Fruit fly (Drosophila melanogaster): ENCODE data around the gene js.

DNA sequence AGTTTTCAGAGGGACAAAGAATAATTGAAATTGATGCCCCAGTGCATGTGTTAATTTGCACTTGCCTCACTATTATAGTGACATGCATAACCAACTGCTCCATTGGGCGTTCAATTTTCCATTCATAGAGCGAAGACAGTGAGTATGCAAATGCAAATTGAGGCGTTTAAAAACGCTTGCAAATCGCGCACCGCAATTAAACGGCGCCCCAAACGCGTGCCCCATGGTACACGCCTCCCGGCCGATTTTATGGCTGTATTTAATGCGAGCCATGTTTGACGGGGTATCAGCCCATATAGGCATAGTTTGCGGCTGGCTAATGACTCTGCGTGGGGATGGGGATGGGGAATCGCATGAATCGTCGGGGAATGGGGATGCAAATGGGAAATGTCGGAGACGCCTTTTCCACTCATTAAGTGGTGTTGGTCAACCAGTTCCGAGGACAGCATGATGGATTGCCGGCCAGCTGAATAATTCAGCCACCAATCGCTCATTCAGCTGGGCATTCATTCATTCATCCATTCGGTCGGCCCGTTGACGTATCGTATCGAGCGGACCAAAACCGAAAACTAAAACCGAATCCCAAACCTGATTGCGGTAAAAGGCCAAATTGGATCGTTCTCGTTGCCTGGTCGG, 32.5 kb downstream of the js start:
- TF ChIP-seq Fer2 (tag; optimal IDR thresholded peaks at IDR 0.05), result no peak
- no peak for TF ChIP-seq hb (GFP tag; IDR thresholded peaks at IDR 0.05; ENCODE audit: partially characterized antibody)
- no peak for TF ChIP-seq sisA (GFP tag; IDR thresholded peaks at IDR 0.05)
- TF ChIP-seq CG18764 (GFP tag; optimal IDR thresholded peaks at IDR 0.05), result no peak
- TF ChIP-seq Hr39 (optimal IDR thresholded peaks at IDR 0.05), result no peak
- no peak for TF ChIP-seq tna (GFP tag; IDR thresholded peaks at IDR 0.05; ENCODE audit: partially characterized antibody)
- TF ChIP-seq HLHmδ (GFP tag; optimal IDR thresholded peaks at IDR 0.05), result no peak
- TF ChIP-seq dati (GFP tag; IDR thresholded peaks at IDR 0.05), result no peak
- TF ChIP-seq CG7357 (GFP tag; IDR thresholded peaks at IDR 0.05), result no peak
- no peak for TF ChIP-seq Ada2b (GFP tag; IDR thresholded peaks at IDR 0.05)
- TF ChIP-seq CG5953 (GFP tag; IDR thresholded peaks at IDR 0.05), result no peak
- TF ChIP-seq unc-4 (GFP tag; IDR thresholded peaks at IDR 0.05; ENCODE audit: partially characterized antibody), result no peak
